Fruit fly (Drosophila melanogaster): ENCODE data around the gene lectin-37Da.

dm6 chr2L:19378620-19379019 is 39.5 kb upstream of the lectin-37Da start:
- TF ChIP-seq CG8478 (optimal IDR thresholded peaks at IDR 0.05) (no peak), CTCF (optimal IDR thresholded peaks at IDR 0.05) (peak; percentile 6 to 45)
